Worm (Caenorhabditis elegans) whole organism, young adult: ENCODE measurements around the gene aman-1.

ENCODE experiments used
- B0261.1 ChIP-seq: sonication (generic microtip); optimal IDR thresholded peaks from 2 replicates; lab custom pipeline; 2016; ENCODE audit warnings: mild to moderate bottlenecking, missing genetic modification characterization, moderate library complexity, missing compliant biosample characterization
- ama-1 ChIP-seq, 3 experiments: fragments of 150-350 bp in 1 of 3; sonication (generic microtip) in 2 of 3; optimal IDR thresholded peaks; 2 replicates each; lab custom pipeline; 2014 to 2018; ENCODE audit warnings: missing biosample characterization in 2 of 3, missing genetic modification characterization in 2 of 3, missing genetic modification reagents in 2 of 3
- bed-2 ChIP-seq: fragments of 200-800 bp; sonication (Bioruptor generic); IDR thresholded peaks from 2 replicates; pipeline ENCODE4 v1.3.6; 2022; ENCODE audit warnings: missing genetic modification reagents, missing genetic modification characterization, missing compliant biosample characterization
- ceh-58 ChIP-seq: fragments of 200-800 bp; sonication (Bioruptor generic); IDR thresholded peaks from 2 replicates; pipeline ENCODE4 v1.3.6; 2022; ENCODE audit warnings: missing genetic modification characterization, missing compliant biosample characterization
- lsl-1 ChIP-seq: fragments of 200-800 bp; sonication (Bioruptor generic); optimal IDR thresholded peaks from 2 replicates; lab custom pipeline; 2018; ENCODE audit warnings: mild to moderate bottlenecking, missing genetic modification characterization, moderate library complexity, missing compliant biosample characterization
- nfya-2 ChIP-seq: fragments of 200-800 bp; sonication (Bioruptor generic); IDR thresholded peaks from 2 replicates; pipeline ENCODE4 v1.3.6; 2022; ENCODE audit warnings: missing genetic modification reagents, missing genetic modification characterization, missing compliant biosample characterization
- nhr-80 ChIP-seq: sonication (generic microtip); optimal IDR thresholded peaks from 2 replicates; lab custom pipeline; 2016; ENCODE audit warnings: missing genetic modification characterization, missing compliant biosample characterization
- pha-4 ChIP-seq: fragments of 150-350 bp; sonication (generic microtip); optimal IDR thresholded peaks from 2 replicates; lab custom pipeline; 2014; ENCODE audit warnings: missing biosample characterization, missing genetic modification reagents, missing genetic modification characterization
- zim-3 ChIP-seq: sonication (generic microtip); optimal IDR thresholded peaks from 2 replicates; lab custom pipeline; 2017; ENCODE audit warnings: mild to moderate bottlenecking, missing genetic modification characterization, moderate library complexity, missing compliant biosample characterization

- TF ChIP-seq bed-2 (GFP tag; lab: Robert Waterston, UW): no peak
- no peak for TF ChIP-seq zim-3 (tag; lab: Kevin White, UChicago)
- no peak for TF ChIP-seq ceh-58
- no peak for TF ChIP-seq lsl-1 (GFP tag; lab: Kevin White, UChicago)
- TF ChIP-seq ama-1 (optimal IDR thresholded peaks at IDR 0.05; lab: Kevin White, UChicago): no peak
- no peak for TF ChIP-seq ama-1 (GFP tag; optimal IDR thresholded peaks at IDR 0.05; lab: Kevin White, UChicago)
- no peak for TF ChIP-seq nhr-80 (tag; lab: Kevin White, UChicago)
- TF ChIP-seq B0261.1 (tag; lab: Kevin White, UChicago): no peak
- no peak for TF ChIP-seq nfya-2
- TF ChIP-seq pha-4 (tag; lab: Kevin White, UChicago): no peak
These were observed 5.5 kb upstream of the aman-1 start, which contains the start of gene acc-3 for ce11 chrX:4727388-4727787.
